Worm (Caenorhabditis elegans) whole organism, mixed stage, embryonic: ENCODE measurements around the gene cid-1.

Source experiments
- blmp-1 ChIP-seq: fragments of 150-350 bp; optimal IDR thresholded peaks from 2 replicates; lab custom pipeline; 2014; ENCODE audit warnings: missing biosample characterization, missing genetic modification characterization
- snpc-4 ChIP-seq: fragments of 150-350 bp; optimal IDR thresholded peaks from 2 replicates; lab custom pipeline; 2014; ENCODE audit warnings: missing biosample characterization, missing genetic modification characterization

- no peak for TF ChIP-seq blmp-1 (tag; lab: Kevin White, UChicago)
- TF ChIP-seq snpc-4 (tag; lab: Kevin White, UChicago) = no peak
Measured at ce11 chrIII:5172470-5172869, 1.3 kb upstream of the cid-1 start, which contains the start of gene K10D2.5.
